Worm (Caenorhabditis elegans): Measurements from ENCODE around the gene egl-4.

The egl-4 gene

DNA sequence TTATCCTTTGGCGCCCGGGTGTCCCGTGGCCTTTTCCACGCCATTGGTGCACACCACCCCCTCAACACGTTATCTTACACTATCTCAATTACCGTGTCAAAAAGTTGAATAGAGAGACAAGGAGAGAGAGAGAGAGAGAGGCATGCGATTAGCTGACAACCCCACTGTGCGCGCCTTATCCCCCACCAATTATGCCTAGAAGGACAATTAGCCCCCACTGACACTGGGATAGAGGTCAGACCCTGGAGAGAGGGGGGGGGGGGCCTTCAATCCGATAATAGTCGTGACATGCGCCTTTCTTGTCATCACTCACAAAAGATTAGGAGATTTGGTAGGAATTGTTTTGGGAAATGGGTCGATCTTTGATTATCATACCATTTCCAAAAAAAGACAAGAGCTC lies 48.3 kb downstream of the egl-4 start:
- no peak for TF ChIP-seq lin-13 (tag; optimal IDR thresholded peaks at IDR 0.05)
- TF ChIP-seq ceh-43 (GFP tag; optimal IDR thresholded peaks at IDR 0.05) = peak; percentile 73
- TF ChIP-seq pha-4 (tag; optimal IDR thresholded peaks at IDR 0.05) = no peak
- TF ChIP-seq mls-2 (tag; optimal IDR thresholded peaks at IDR 0.05) = peak; percentile 65
- no peak for TF ChIP-seq cnd-1 (tag; optimal IDR thresholded peaks at IDR 0.05)
- TF ChIP-seq unc-62 (GFP tag; optimal IDR thresholded peaks at IDR 0.05) = no peak
- no peak for TF ChIP-seq zip-8 (tag; optimal IDR thresholded peaks at IDR 0.05)
- peak; percentile 59 for TF ChIP-seq sptf-1 (tag; optimal IDR thresholded peaks at IDR 0.05)
- peak; percentile 35 for TF ChIP-seq ceh-83 (GFP tag; optimal IDR thresholded peaks at IDR 0.05)
- TF ChIP-seq hlh-1 (tag; optimal IDR thresholded peaks at IDR 0.05) = no peak
- no peak for TF ChIP-seq nhr-28 (tag; optimal IDR thresholded peaks at IDR 0.05)
- no peak for TF ChIP-seq elt-3 (tag; optimal IDR thresholded peaks at IDR 0.05)
- TF ChIP-seq tbx-8 (GFP tag; optimal IDR thresholded peaks at IDR 0.05) = no peak
- peak; percentile 12 for TF ChIP-seq ces-1 (GFP tag; optimal IDR thresholded peaks at IDR 0.05)
- peak; percentile 16 for TF ChIP-seq M03D4.4 (tag; optimal IDR thresholded peaks at IDR 0.05)
- no peak for TF ChIP-seq mab-5 (tag; optimal IDR thresholded peaks at IDR 0.05)
- TF ChIP-seq nhr-12 (tag; optimal IDR thresholded peaks at IDR 0.05) = no peak
- TF ChIP-seq unc-120 (tag; optimal IDR thresholded peaks at IDR 0.05; ENCODE audit: poor library complexity, severe bottlenecking) = no peak
- TF ChIP-seq lsy-2 (tag; optimal IDR thresholded peaks at IDR 0.05) = no peak
- TF ChIP-seq lin-32 (GFP tag; optimal IDR thresholded peaks at IDR 0.05) = no peak
- TF ChIP-seq drap-1 (GFP tag; optimal IDR thresholded peaks at IDR 0.05) = no peak
- no peak for TF ChIP-seq mep-1 (tag; optimal IDR thresholded peaks at IDR 0.05)
- TF ChIP-seq unc-39 (tag; optimal IDR thresholded peaks at IDR 0.05) = no peak
- TF ChIP-seq nhr-2 (tag; optimal IDR thresholded peaks at IDR 0.05) = peak; percentile 70
- TF ChIP-seq blmp-1 (tag; optimal IDR thresholded peaks at IDR 0.05) = no peak
- no peak for TF ChIP-seq nhr-237 (tag; optimal IDR thresholded peaks at IDR 0.05)
- no peak for TF ChIP-seq snpc-4 (tag; optimal IDR thresholded peaks at IDR 0.05)
- TF ChIP-seq ceh-39 (tag; optimal IDR thresholded peaks at IDR 0.05) = no peak
- TF ChIP-seq bed-3 (GFP tag; optimal IDR thresholded peaks at IDR 0.05) = no peak
- peak; percentile 16 for TF ChIP-seq elt-1 (tag; optimal IDR thresholded peaks at IDR 0.05; ENCODE audit: borderline replicate concordance, insufficient read depth)
- no peak for TF ChIP-seq nhr-76 (tag; optimal IDR thresholded peaks at IDR 0.05)
- peak; percentile 66 for TF ChIP-seq ham-2 (GFP tag; optimal IDR thresholded peaks at IDR 0.05)
- TF ChIP-seq sem-2 (GFP tag; optimal IDR thresholded peaks at IDR 0.05) = no peak
- TF ChIP-seq ztf-11 (tag; optimal IDR thresholded peaks at IDR 0.05) = no peak
- TF ChIP-seq flh-1 (GFP tag; optimal IDR thresholded peaks at IDR 0.05) = no peak

DNA sequence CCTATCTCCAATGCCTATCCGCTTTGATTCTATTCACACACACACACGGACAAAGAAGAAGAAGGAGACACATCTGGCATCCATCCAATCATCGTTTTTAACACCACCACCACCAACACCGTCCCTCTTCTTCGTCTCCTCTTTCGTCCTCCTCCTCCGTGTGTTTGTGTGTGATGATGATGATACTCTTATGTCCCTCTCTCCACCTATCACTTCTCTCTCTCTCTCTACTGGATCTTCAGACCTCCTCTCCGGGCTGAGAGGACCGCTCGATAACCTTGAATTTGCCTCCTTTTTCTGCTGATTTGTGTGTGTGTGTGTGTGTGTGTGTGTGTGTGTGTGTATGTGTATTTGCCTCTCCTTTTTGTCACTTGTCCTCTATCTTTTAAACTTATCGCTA lies 53.1 kb downstream of the egl-4 start:
- TF ChIP-seq nhr-12 (tag; optimal IDR thresholded peaks at IDR 0.05) = no peak
- TF ChIP-seq mls-2 (tag; optimal IDR thresholded peaks at IDR 0.05) = no peak
- TF ChIP-seq unc-39 (tag; optimal IDR thresholded peaks at IDR 0.05) = no peak
- peak; percentile 51 for TF ChIP-seq cnd-1 (tag; optimal IDR thresholded peaks at IDR 0.05)
- TF ChIP-seq ceh-43 (GFP tag; optimal IDR thresholded peaks at IDR 0.05) = no peak
- no peak for TF ChIP-seq ham-2 (GFP tag; optimal IDR thresholded peaks at IDR 0.05)
- TF ChIP-seq zip-8 (tag; optimal IDR thresholded peaks at IDR 0.05) = no peak
- no peak for TF ChIP-seq snpc-4 (tag; optimal IDR thresholded peaks at IDR 0.05)
- no peak for TF ChIP-seq lin-13 (tag; optimal IDR thresholded peaks at IDR 0.05)

DNA sequence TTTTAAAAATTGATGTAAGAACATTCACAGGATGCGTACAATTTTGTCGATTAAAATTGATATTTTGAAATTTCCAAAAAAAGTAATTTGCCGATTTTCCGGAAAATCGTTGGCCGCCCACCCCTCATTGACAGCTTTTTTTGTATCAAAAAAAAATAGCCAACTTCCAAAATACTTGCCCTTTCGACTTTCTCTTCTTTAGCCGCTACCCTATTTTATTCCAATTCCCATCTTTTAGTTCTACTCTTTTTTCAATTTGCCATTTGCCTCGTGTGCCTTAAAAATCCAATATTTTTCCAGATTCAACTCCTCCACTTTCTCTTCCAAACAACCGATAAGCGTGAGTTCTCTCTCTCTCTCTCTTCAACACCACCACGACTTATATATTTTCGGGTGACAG lies 54.2 kb downstream of the egl-4 start, which contains the start of gene egl-18:
egl-18 (plus strand) TSS at position 301 of the 400 bp plus-strand sequence.
- TF ChIP-seq flh-1 (GFP tag; optimal IDR thresholded peaks at IDR 0.05) = no peak
- no peak for TF ChIP-seq lin-32 (GFP tag; optimal IDR thresholded peaks at IDR 0.05)
- TF ChIP-seq nhr-2 (tag; optimal IDR thresholded peaks at IDR 0.05) = no peak
- no peak for TF ChIP-seq elt-3 (tag; optimal IDR thresholded peaks at IDR 0.05)
- no peak for TF ChIP-seq hlh-1 (tag; optimal IDR thresholded peaks at IDR 0.05)
- no peak for TF ChIP-seq ceh-39 (tag; optimal IDR thresholded peaks at IDR 0.05)
- no peak for TF ChIP-seq ceh-83 (GFP tag; optimal IDR thresholded peaks at IDR 0.05)
- no peak for TF ChIP-seq unc-62 (GFP tag; optimal IDR thresholded peaks at IDR 0.05)
- no peak for TF ChIP-seq nhr-28 (tag; optimal IDR thresholded peaks at IDR 0.05)
- no peak for TF ChIP-seq lin-13 (tag; optimal IDR thresholded peaks at IDR 0.05)
- no peak for TF ChIP-seq M03D4.4 (tag; optimal IDR thresholded peaks at IDR 0.05)
- TF ChIP-seq cnd-1 (tag; optimal IDR thresholded peaks at IDR 0.05) = no peak
- TF ChIP-seq zip-8 (tag; optimal IDR thresholded peaks at IDR 0.05) = no peak
- TF ChIP-seq mab-5 (tag; optimal IDR thresholded peaks at IDR 0.05) = no peak
- no peak for TF ChIP-seq unc-120 (tag; optimal IDR thresholded peaks at IDR 0.05; ENCODE audit: poor library complexity, severe bottlenecking)
- TF ChIP-seq drap-1 (GFP tag; optimal IDR thresholded peaks at IDR 0.05) = no peak

All from whole organism, mixed stage, embryonic.